Fruit fly (Drosophila melanogaster) whole organism, embryonic: ENCODE data around the gene CG5521.
A peak's percentile ranks its signal among the peaks of the same experiment; 100 is the strongest.

ENCODE experiments used
- BEAF-32 ChIP-seq: fragments of 200-800 bp; sonication (Bioruptor generic); optimal IDR thresholded peaks from 3 replicates; lab custom pipeline; 2017; ENCODE audit warnings: missing biosample characterization, missing genetic modification characterization, mild to moderate bottlenecking, moderate library complexity, missing genetic modification reagents
- Bgb ChIP-seq: fragments of 200-800 bp; sonication (Bioruptor generic); IDR thresholded peaks from 2 replicates; pipeline ENCODE4 v1.3.6; 2022; ENCODE audit warnings: missing biosample characterization, missing genetic modification characterization; ENCODE audit not compliant: partially characterized antibody
- CG10979 ChIP-seq: fragments of 200-800 bp; sonication (Bioruptor generic); optimal IDR thresholded peaks from 2 replicates; lab custom pipeline; 2018; ENCODE audit warnings: missing biosample characterization, mild to moderate bottlenecking, missing genetic modification characterization, moderate library complexity
- CG11695 ChIP-seq: fragments of 200-800 bp; sonication (Bioruptor generic); IDR thresholded peaks from 3 replicates; pipeline ENCODE4 v1.3.6; 2022; ENCODE audit warnings: missing biosample characterization, missing genetic modification characterization
- CG12219 ChIP-seq: fragments of 200-800 bp; sonication (Bioruptor generic); optimal IDR thresholded peaks from 3 replicates; lab custom pipeline; 2018; ENCODE audit warnings: missing biosample characterization, mild to moderate bottlenecking, missing genetic modification characterization
- CG12769 ChIP-seq: fragments of 200-800 bp; sonication (Bioruptor generic); optimal IDR thresholded peaks from 2 replicates; lab custom pipeline; 2019; ENCODE audit warnings: missing biosample characterization, mild to moderate bottlenecking, missing genetic modification characterization, moderate library complexity
- CG15073 ChIP-seq: fragments of 200-800 bp; sonication (Bioruptor generic); optimal IDR thresholded peaks from 2 replicates; lab custom pipeline; 2016; ENCODE audit warnings: missing biosample characterization, missing genetic modification characterization
- CG15269 ChIP-seq: fragments of 200-800 bp; sonication (Bioruptor generic); optimal IDR thresholded peaks from 2 replicates; lab custom pipeline; 2018; ENCODE audit warnings: missing biosample characterization, mild to moderate bottlenecking, missing genetic modification characterization, moderate library complexity
- CG15696 ChIP-seq: fragments of 200-800 bp; sonication (Bioruptor generic); optimal IDR thresholded peaks from 2 replicates; lab custom pipeline; 2019; ENCODE audit warnings: missing biosample characterization, mild to moderate bottlenecking, missing genetic modification characterization, moderate library complexity
- CG1603 ChIP-seq: fragments of 200-800 bp; sonication (Bioruptor generic); optimal IDR thresholded peaks from 2 replicates; lab custom pipeline; 2019; ENCODE audit warnings: missing biosample characterization, mild to moderate bottlenecking, missing genetic modification characterization, moderate library complexity
- CG30020 ChIP-seq: fragments of 200-800 bp; optimal IDR thresholded peaks from 2 replicates; lab custom pipeline; 2019; ENCODE audit warnings: missing biosample characterization, mild to moderate bottlenecking, missing genetic modification characterization, moderate library complexity
- CG31441 ChIP-seq: fragments of 200-800 bp; sonication (Bioruptor generic); IDR thresholded peaks from 2 replicates; pipeline ENCODE4 v1.3.6; 2022; ENCODE audit warnings: missing biosample characterization, missing genetic modification characterization
- CG3281 ChIP-seq: fragments of 200-800 bp; sonication (Bioruptor generic); optimal IDR thresholded peaks from 3 replicates; lab custom pipeline; 2017; ENCODE audit warnings: missing biosample characterization, mild to moderate bottlenecking, missing genetic modification characterization
- CG33213 ChIP-seq: fragments of 200-800 bp; sonication (Bioruptor generic); optimal IDR thresholded peaks from 3 replicates; lab custom pipeline; 2016; ENCODE audit warnings: missing biosample characterization, missing genetic modification characterization
- CG34422 ChIP-seq: fragments of 200-800 bp; sonication (Bioruptor generic); IDR thresholded peaks from 3 replicates; pipeline ENCODE4 v1.3.6; 2022; ENCODE audit warnings: missing biosample characterization, missing genetic modification characterization
- CG42726 ChIP-seq: fragments of 200-800 bp; sonication (Bioruptor generic); IDR thresholded peaks from 2 replicates; pipeline ENCODE4 v1.3.6; 2022; ENCODE audit warnings: missing biosample characterization, missing genetic modification characterization; ENCODE audit not compliant: partially characterized antibody
- CG6654 ChIP-seq: fragments of 200-800 bp; sonication (Bioruptor generic); optimal IDR thresholded peaks from 2 replicates; lab custom pipeline; 2017; ENCODE audit warnings: missing biosample characterization, mild to moderate bottlenecking, missing genetic modification characterization
- CTCF ChIP-seq: fragments of 200-800 bp; sonication (Bioruptor generic); optimal IDR thresholded peaks from 2 replicates; lab custom pipeline; 2017; ENCODE audit warnings: missing biosample characterization, mild to moderate bottlenecking, missing genetic modification characterization, moderate library complexity
- Chrac-16 ChIP-seq: fragments of 200-800 bp; sonication (Bioruptor generic); optimal IDR thresholded peaks from 3 replicates; lab custom pipeline; 2016; ENCODE audit warnings: missing biosample characterization, missing genetic modification characterization
- D ChIP-seq, 2 experiments: fragments of 200-800 bp in 1 of 2; fragments of >200 bp in 1 of 2; sonication (Bioruptor generic) in 1 of 2; optimal IDR thresholded peaks; 2 replicates in 1 of 2; 3 replicates in 1 of 2; lab custom pipeline; 2017; ENCODE audit warnings: mild to moderate bottlenecking in 1 of 2, missing biosample characterization in 1 of 2, missing genetic modification characterization in 1 of 2, missing genetic modification reagents in 1 of 2
- Dek ChIP-seq: fragments of 200-800 bp; sonication (Bioruptor generic); optimal IDR thresholded peaks from 3 replicates; lab custom pipeline; 2019; ENCODE audit warnings: missing biosample characterization, mild to moderate bottlenecking, missing genetic modification characterization, moderate library complexity
- Hmr ChIP-seq: fragments of 200-800 bp; sonication (Bioruptor generic); optimal IDR thresholded peaks from 3 replicates; lab custom pipeline; 2017; ENCODE audit warnings: mild to moderate bottlenecking, missing biosample characterization, missing genetic modification reagents, missing genetic modification characterization
- Hr78 ChIP-seq, 2 experiments: fragments of 200-800 bp in 1 of 2; fragments of >200 bp in 1 of 2; sonication (Bioruptor generic) in 1 of 2; optimal IDR thresholded peaks; 2 replicates each; lab custom pipeline; 2017 to 2019; ENCODE audit warnings: missing biosample characterization in 2 of 2, missing genetic modification characterization in 2 of 2, mild to moderate bottlenecking in 1 of 2, moderate library complexity in 1 of 2
- Mad ChIP-seq: fragments of 200-800 bp; sonication (Bioruptor generic); optimal IDR thresholded peaks from 2 replicates; lab custom pipeline; 2016; ENCODE audit warnings: missing biosample characterization, missing genetic modification characterization
- Med ChIP-seq: fragments of 200-800 bp; sonication (Bioruptor generic); peaks from one replicate; lab custom pipeline; 2016; ENCODE audit warnings: missing biosample characterization, missing genetic modification characterization, mild to moderate bottlenecking, inconsistent platforms, moderate library complexity
- PHDP ChIP-seq: fragments of 200-800 bp; sonication (Bioruptor generic); optimal IDR thresholded peaks from 3 replicates; lab custom pipeline; 2018; ENCODE audit warnings: missing biosample characterization, mild to moderate bottlenecking, missing genetic modification characterization, moderate library complexity
- Pdp1 ChIP-seq, 2 experiments: fragments of 200-800 bp; sonication (Bioruptor generic); optimal IDR thresholded peaks; 3 replicates each; lab custom pipeline; 2016; ENCODE audit warnings: missing biosample characterization in 2 of 2, missing genetic modification characterization in 2 of 2, mild to moderate bottlenecking in 1 of 2, moderate library complexity in 1 of 2
- Rfx ChIP-seq: fragments of 200-800 bp; sonication (Bioruptor generic); IDR thresholded peaks from 2 replicates; pipeline ENCODE4 v1.3.6; 2022; ENCODE audit warnings: missing biosample characterization, missing genetic modification characterization
- Taf1 ChIP-seq: fragments of 200-800 bp; sonication (Bioruptor generic); IDR thresholded peaks from 2 replicates; pipeline ENCODE4 v1.3.6; 2022; ENCODE audit warnings: missing biosample characterization, missing genetic modification characterization
- cato ChIP-seq: fragments of 200-800 bp; sonication (Bioruptor generic); optimal IDR thresholded peaks from 2 replicates; lab custom pipeline; 2016; ENCODE audit warnings: missing biosample characterization, missing genetic modification characterization, borderline replicate concordance
- croc ChIP-seq: fragments of 200-800 bp; sonication (Bioruptor generic); conservative IDR thresholded peaks from 3 replicates; pipeline ENCODE4 v1.3.6; 2022; ENCODE audit warnings: missing biosample characterization, missing genetic modification characterization
- dati ChIP-seq: fragments of 200-800 bp; sonication (Bioruptor generic); IDR thresholded peaks from 2 replicates; pipeline ENCODE4 v1.3.6; 2022; ENCODE audit warnings: missing biosample characterization, missing genetic modification characterization
- dimm ChIP-seq: fragments of 200-800 bp; sonication (Bioruptor generic); IDR thresholded peaks from 2 replicates; pipeline ENCODE4 v1.3.6; 2022; ENCODE audit warnings: missing biosample characterization, missing genetic modification characterization
- ftz-f1 ChIP-seq: fragments of 200-800 bp; sonication (Bioruptor generic); optimal IDR thresholded peaks from 2 replicates; lab custom pipeline; 2016; ENCODE audit warnings: missing biosample characterization, missing genetic modification characterization
- hb ChIP-seq: fragments of 200-800 bp; sonication (Bioruptor generic); IDR thresholded peaks from 3 replicates; pipeline ENCODE4 v1.3.6; 2022; ENCODE audit warnings: missing biosample characterization, missing genetic modification characterization; ENCODE audit not compliant: partially characterized antibody
- insv ChIP-seq, 2 experiments: fragments of 200-800 bp; sonication (Bioruptor generic); optimal IDR thresholded peaks; 3 replicates each; lab custom pipeline; 2016 to 2018; ENCODE audit warnings: missing biosample characterization in 2 of 2, missing genetic modification characterization in 2 of 2
- kah ChIP-seq: fragments of 200-800 bp; sonication (Bioruptor generic); optimal IDR thresholded peaks from 2 replicates; lab custom pipeline; 2018; ENCODE audit warnings: missing biosample characterization, mild to moderate bottlenecking, missing genetic modification characterization
- mld ChIP-seq: fragments of 200-800 bp; sonication (Bioruptor generic); IDR thresholded peaks from 3 replicates; pipeline ENCODE4 v1.3.6; 2022; ENCODE audit warnings: missing biosample characterization, missing genetic modification characterization; ENCODE audit not compliant: partially characterized antibody
- onecut ChIP-seq: fragments of 200-800 bp; sonication (Bioruptor generic); IDR thresholded peaks from 2 replicates; pipeline ENCODE4 v1.3.6; 2022; ENCODE audit warnings: missing biosample characterization, missing genetic modification characterization
- p53 ChIP-seq: fragments of 200-800 bp; sonication (Bioruptor generic); optimal IDR thresholded peaks from 2 replicates; lab custom pipeline; 2016; ENCODE audit warnings: missing biosample characterization, missing genetic modification characterization
- ranshi ChIP-seq: fragments of 200-800 bp; sonication (Bioruptor generic); IDR thresholded peaks from 2 replicates; pipeline ENCODE4 v1.3.6; 2022; ENCODE audit warnings: missing biosample characterization, missing genetic modification characterization
- sens-2 ChIP-seq: fragments of 200-800 bp; sonication (Bioruptor generic); IDR thresholded peaks from 2 replicates; pipeline ENCODE4 v1.3.6; 2022; ENCODE audit warnings: missing biosample characterization, missing genetic modification characterization
- sim ChIP-seq: fragments of 200-800 bp; sonication (Bioruptor generic); IDR thresholded peaks from 2 replicates; pipeline ENCODE4 v1.3.6; 2022; ENCODE audit warnings: missing biosample characterization, missing genetic modification characterization
- slp2 ChIP-seq: fragments of 200-800 bp; sonication (Bioruptor generic); optimal IDR thresholded peaks from 2 replicates; lab custom pipeline; 2016; ENCODE audit warnings: missing biosample characterization, missing genetic modification characterization
- trh ChIP-seq: fragments of 200-800 bp; sonication (Bioruptor generic); optimal IDR thresholded peaks from 2 replicates; lab custom pipeline; 2016; ENCODE audit warnings: missing biosample characterization, missing genetic modification characterization

The CG5521 gene

dm6 chr3R:26954020-26954672 lies 12.6 kb upstream of the CG5521 start (continued):
- TF ChIP-seq Taf1 (GFP tag; lab: Robert Waterston, UW), result no peak
- peak; percentile 86 for TF ChIP-seq CG34422 (GFP tag; lab: Robert Waterston, UW)
- TF ChIP-seq dati (GFP tag; lab: Robert Waterston, UW), result 0 out of 2 replicates have a peak, but pooled peaks have one; percentile 27
- TF ChIP-seq Rfx, result peak; percentile 74
- peak; percentile 76 for TF ChIP-seq ranshi (GFP tag; lab: Robert Waterston, UW)
- no peak for TF ChIP-seq Mad
- TF ChIP-seq cato (GFP tag; lab: Kevin White, UChicago), result no peak
- TF ChIP-seq CG30020, result no peak
- TF ChIP-seq CG31441, result peak; percentile 81
- TF ChIP-seq sim (GFP tag; lab: Robert Waterston, UW), result no peak; the same call in 1 of the 2 replicates
- peak in 1 of 2 experiments; percentile 47 for TF ChIP-seq Hr78 (GFP tag; optimal IDR thresholded peaks at IDR 0.05; lab: Kevin White, UChicago)
- TF ChIP-seq CG6654 (GFP tag; lab: Kevin White, UChicago), result no peak
- no peak for TF ChIP-seq BEAF-32
- no peak for TF ChIP-seq CG15696 (tag; lab: Kevin White, UChicago)
- peak; percentile 46 for TF ChIP-seq trh (GFP tag; lab: Kevin White, UChicago)
- no peak for TF ChIP-seq CG42726 (GFP tag; lab: Robert Waterston, UW)

DNA sequence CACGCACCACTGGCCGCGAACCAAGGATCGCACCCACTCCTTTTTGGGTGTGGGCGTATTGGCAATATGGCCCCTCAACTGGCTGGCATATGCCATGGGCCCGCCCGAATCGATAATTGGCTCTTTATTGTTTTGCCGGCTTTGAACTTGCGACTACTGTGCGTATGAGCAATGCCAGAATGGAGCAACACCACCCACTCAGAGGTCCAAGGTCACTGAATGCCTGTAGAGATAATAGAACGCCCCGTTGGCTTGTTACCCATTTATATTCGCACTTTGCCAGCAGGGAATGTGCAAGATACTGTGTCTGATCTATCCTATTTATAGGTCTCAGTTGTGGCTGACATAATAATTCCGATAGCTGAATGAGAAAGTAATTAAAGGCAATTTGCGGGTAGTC lies 11.2 kb upstream of the CG5521 start:
- TF ChIP-seq CG12219 (GFP tag; lab: Kevin White, UChicago) (no peak), onecut (GFP tag; lab: Robert Waterston, UW) (peak; percentile 38; the same call in 1 of the 2 replicates), hb (GFP tag; lab: Robert Waterston, UW) (0 out of 3 replicates have a peak, but pooled peaks have one; percentile 25), ftz-f1 (GFP tag; lab: Kevin White, UChicago) (peak; percentile 47), Chrac-16 (GFP tag; lab: Kevin White, UChicago) (no peak), Med (GFP tag; lab: Kevin White, UChicago) (peak; percentile 61)

DNA sequence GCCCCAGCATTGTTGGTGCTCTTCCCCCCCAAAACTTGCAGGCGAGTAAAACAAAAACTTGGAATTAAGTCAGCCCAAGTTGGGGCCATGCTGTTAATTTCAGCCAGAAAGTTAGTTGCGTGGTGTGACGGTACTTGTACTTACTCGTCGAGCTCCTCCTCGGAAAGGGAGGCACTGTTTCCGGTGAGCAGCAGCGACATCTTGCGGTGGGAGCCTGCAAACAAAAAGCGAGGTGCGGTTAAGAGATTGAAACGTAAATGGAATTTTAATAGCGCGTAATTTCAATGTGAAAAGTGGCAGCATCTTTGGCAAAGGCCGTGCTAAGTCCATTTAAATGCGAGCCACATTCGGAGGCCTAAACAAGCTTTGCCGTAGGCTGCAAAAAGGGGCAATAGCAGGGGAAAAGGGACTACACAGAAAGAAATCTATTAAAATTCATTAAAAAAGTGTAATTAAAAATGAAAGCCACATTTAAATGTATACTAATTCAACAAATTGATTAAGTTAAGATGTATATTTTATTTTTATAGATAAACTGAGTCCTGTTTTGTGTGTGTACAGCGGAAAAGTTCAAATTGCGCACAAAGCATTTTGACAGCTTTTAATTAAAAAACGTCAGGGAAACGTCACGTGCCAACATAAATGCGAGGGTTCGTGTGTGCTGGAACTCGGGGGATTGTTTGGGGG lies 10.2 kb upstream of the CG5521 start:
- TF ChIP-seq insv (GFP tag; optimal IDR thresholded peaks at IDR 0.05; lab: Kevin White, UChicago) (no peak), CG15073 (GFP tag; lab: Kevin White, UChicago) (no peak), sens-2 (no peak), D (optimal IDR thresholded peaks at IDR 0.05; lab: Kevin White, UChicago) (no peak), D (GFP tag; optimal IDR thresholded peaks at IDR 0.05; lab: Kevin White, UChicago) (no peak), PHDP (no peak), slp2 (no peak), kah (GFP tag; lab: Kevin White, UChicago) (no peak), CG12769 (tag; lab: Kevin White, UChicago) (no peak), CTCF (GFP tag; lab: Kevin White, UChicago) (peak; percentile 88), Bgb (peak; percentile 20; the same call in 1 of the 2 replicates), Hmr (GFP tag; lab: Kevin White, UChicago) (no peak), CG10979 (tag; lab: Kevin White, UChicago) (peak; percentile 3), CG11695 (no peak), mld (no peak), Med (GFP tag; lab: Kevin White, UChicago) (peak; percentile 69), p53 (no peak), CG3281 (GFP tag; lab: Kevin White, UChicago) (no peak), dimm (GFP tag; lab: Robert Waterston, UW) (no peak), Dek (tag; lab: Kevin White, UChicago) (no peak), Pdp1 (GFP tag; optimal IDR thresholded peaks at IDR 0.05; lab: Kevin White, UChicago) (no peak), CG1603 (tag; lab: Kevin White, UChicago) (peak; percentile 3), CG15269 (no peak), onecut (GFP tag; lab: Robert Waterston, UW) (no peak; the same call in 1 of the 2 replicates), croc (GFP tag; lab: Robert Waterston, UW) (no peak), CG33213 (no peak)
